Fruit fly (Drosophila melanogaster): ENCODE results near the gene Oga.

Oga gene

dm6 chr3R:21187394-21188392 is 31.2 kb upstream of the Oga start (continued):
- TF ChIP-seq unc-4 (GFP tag; IDR thresholded peaks at IDR 0.05; ENCODE audit: partially characterized antibody) (0 out of 2 replicates have a peak, but pooled peaks have one; percentile 15), Hmr (GFP tag; optimal IDR thresholded peaks at IDR 0.05) (peak; percentile 64), CG5953 (GFP tag; IDR thresholded peaks at IDR 0.05) (no peak), CG11456 (GFP tag; IDR thresholded peaks at IDR 0.05) (peak; percentile 69; the same call in 1 of the 3 replicates), dpn (GFP tag; optimal IDR thresholded peaks at IDR 0.05) (peak in 1 of 2 experiments; percentile 27), seq (GFP tag; IDR thresholded peaks at IDR 0.05) (0 out of 2 replicates have a peak, but pooled peaks have one; percentile 6), Hr39 (optimal IDR thresholded peaks at IDR 0.05) (no peak), CG18262 (tag; optimal IDR thresholded peaks at IDR 0.05) (peak; percentile 73), CG12155 (GFP tag; optimal IDR thresholded peaks at IDR 0.05) (no peak), dmrt11E (tag; optimal IDR thresholded peaks at IDR 0.05) (no peak), vvl (GFP tag; IDR thresholded peaks at IDR 0.05) (peak; percentile 43; the same call in 1 of the 2 replicates), gcm (GFP tag; optimal IDR thresholded peaks at IDR 0.05) (no peak), Ptx1 (GFP tag; IDR thresholded peaks at IDR 0.05) (peak; percentile 65), lola (GFP tag; optimal IDR thresholded peaks at IDR 0.05) (peak in 1 of 3 experiments; percentile 41), pho (GFP tag; optimal IDR thresholded peaks at IDR 0.05) (no peak), Xrp1 (GFP tag; IDR thresholded peaks at IDR 0.05) (peak; percentile 27; the same call in 1 of the 2 replicates), CG13424 (tag; optimal IDR thresholded peaks at IDR 0.05) (peak; percentile 46), cwo (GFP tag; optimal IDR thresholded peaks at IDR 0.05) (no peak), pita (GFP tag; optimal IDR thresholded peaks at IDR 0.05) (no peak), Fer1 (GFP tag; optimal IDR thresholded peaks at IDR 0.05) (no peak), CG4820 (GFP tag; optimal IDR thresholded peaks at IDR 0.05) (peak; percentile 13), Kr (GFP tag; optimal IDR thresholded peaks at IDR 0.05) (no peak), otp (GFP tag; IDR thresholded peaks at IDR 0.05) (no peak), CG12391 (tag; optimal IDR thresholded peaks at IDR 0.05) (peak; percentile 9), CG11247 (GFP tag; IDR thresholded peaks at IDR 0.05) (peak; percentile 55; the same call in 1 of the 2 replicates), grau (tag; optimal IDR thresholded peaks at IDR 0.05) (peak; percentile 85), Myb (GFP tag; optimal IDR thresholded peaks at IDR 0.05) (peak; percentile 20), Jarid2 (GFP tag; optimal IDR thresholded peaks at IDR 0.05) (no peak), knrl (GFP tag; IDR thresholded peaks at IDR 0.05; ENCODE audit: partially characterized antibody) (no peak), fd102C (GFP tag; optimal IDR thresholded peaks at IDR 0.05) (no peak), Blimp-1 (GFP tag; optimal IDR thresholded peaks at IDR 0.05) (no peak), Max (GFP tag; optimal IDR thresholded peaks at IDR 0.05) (peak; percentile 17), exex (tag; optimal IDR thresholded peaks at IDR 0.05) (no peak), Mad (GFP tag; optimal IDR thresholded peaks at IDR 0.05) (no peak), CG17359 (tag; optimal IDR thresholded peaks at IDR 0.05) (peak; percentile 21), CG9932 (GFP tag; IDR thresholded peaks at IDR 0.05) (peak; percentile 57), mam (GFP tag; optimal IDR thresholded peaks at IDR 0.05) (peak; percentile 27), org-1 (GFP tag; optimal IDR thresholded peaks at IDR 0.05) (peak; percentile 34), Lpt (GFP tag; optimal IDR thresholded peaks at IDR 0.05) (no peak), slp2 (GFP tag; optimal IDR thresholded peaks at IDR 0.05) (peak; percentile 33), CG4404 (GFP tag; IDR thresholded peaks at IDR 0.05) (no peak), pros (GFP tag; optimal IDR thresholded peaks at IDR 0.05) (peak; percentile 38), CG16813 (GFP tag; IDR thresholded peaks at IDR 0.05; ENCODE audit: partially characterized antibody) (no peak), CG10209 (GFP tag; optimal IDR thresholded peaks at IDR 0.05) (peak; percentile 36)
